Worm (Caenorhabditis elegans) whole organism, young adult: ENCODE results near the gene srsx-10.

Source experiments
- D2030.7 ChIP-seq: fragments of 200-800 bp; sonication (Bioruptor generic); IDR thresholded peaks from 2 replicates; pipeline ENCODE4 v1.3.6; 2022; ENCODE audit warnings: missing genetic modification reagents, missing genetic modification characterization, missing compliant biosample characterization
- F22D6.2 ChIP-seq: sonication (generic microtip); optimal IDR thresholded peaks from 2 replicates; lab custom pipeline; 2016; ENCODE audit warnings: mild to moderate bottlenecking, missing genetic modification characterization, missing compliant biosample characterization
- F37B4.10 ChIP-seq: fragments of 200-800 bp; sonication (Bioruptor generic); IDR thresholded peaks from 2 replicates; pipeline ENCODE4 v1.3.6; 2022; ENCODE audit warnings: missing genetic modification characterization, missing compliant biosample characterization
- K11D2.4 ChIP-seq: fragments of 200-800 bp; sonication (Bioruptor generic); IDR thresholded peaks from 2 replicates; pipeline ENCODE4 v1.3.6; 2022; ENCODE audit warnings: missing genetic modification reagents, missing genetic modification characterization, missing compliant biosample characterization
- K12H6.12 ChIP-seq: fragments of 200-800 bp; sonication (Bioruptor generic); optimal IDR thresholded peaks from 2 replicates; lab custom pipeline; 2018; ENCODE audit warnings: mild to moderate bottlenecking, missing genetic modification characterization, missing compliant biosample characterization
- T26A5.8 ChIP-seq: sonication (generic microtip); optimal IDR thresholded peaks from 2 replicates; lab custom pipeline; 2016; ENCODE audit warnings: missing genetic modification characterization, missing compliant biosample characterization
- Y53F4B.3 ChIP-seq: fragments of 200-800 bp; sonication (Bioruptor generic); IDR thresholded peaks from 2 replicates; pipeline ENCODE4 v1.3.6; 2022; ENCODE audit warnings: missing genetic modification reagents, missing genetic modification characterization, missing compliant biosample characterization
- Y53G8AR.9 ChIP-seq: fragments of 200-800 bp; sonication (Bioruptor generic); conservative IDR thresholded peaks from 2 replicates; pipeline ENCODE4 v1.3.6; 2022; ENCODE audit warnings: missing genetic modification reagents, missing genetic modification characterization, missing compliant biosample characterization
- ZK185.1 ChIP-seq: sonication (generic microtip); optimal IDR thresholded peaks from 2 replicates; lab custom pipeline; 2016; ENCODE audit warnings: mild to moderate bottlenecking, missing genetic modification characterization, missing compliant biosample characterization; ENCODE audit not compliant: poor library complexity, severe bottlenecking
- aptf-3 ChIP-seq: fragments of 200-800 bp; sonication (Bioruptor generic); IDR thresholded peaks from 2 replicates; pipeline ENCODE4 v1.3.6; 2022; ENCODE audit warnings: missing genetic modification characterization, missing compliant biosample characterization
- ceh-100 ChIP-seq: fragments of 200-800 bp; sonication (Bioruptor generic); IDR thresholded peaks from 2 replicates; pipeline ENCODE4 v1.3.6; 2022; ENCODE audit warnings: missing genetic modification reagents, missing genetic modification characterization, missing compliant biosample characterization
- ceh-27 ChIP-seq: fragments of 200-800 bp; sonication (Bioruptor generic); optimal IDR thresholded peaks from 2 replicates; lab custom pipeline; 2018; ENCODE audit warnings: mild to moderate bottlenecking, missing genetic modification characterization, moderate library complexity, missing compliant biosample characterization
- ceh-40 ChIP-seq: fragments of 200-800 bp; sonication (Bioruptor generic); IDR thresholded peaks from 2 replicates; pipeline ENCODE4 v1.3.6; 2022; ENCODE audit warnings: missing genetic modification characterization, missing compliant biosample characterization
- ceh-79 ChIP-seq: sonication (generic microtip); optimal IDR thresholded peaks from 2 replicates; lab custom pipeline; 2017; ENCODE audit warnings: mild to moderate bottlenecking, missing genetic modification characterization, missing compliant biosample characterization
- chd-7 ChIP-seq: sonication (generic microtip); optimal IDR thresholded peaks from 2 replicates; lab custom pipeline; 2016; ENCODE audit warnings: mild to moderate bottlenecking, missing genetic modification characterization, moderate library complexity, missing compliant biosample characterization
- dpff-1 ChIP-seq: sonication (generic microtip); optimal IDR thresholded peaks from 2 replicates; lab custom pipeline; 2017; ENCODE audit warnings: mild to moderate bottlenecking, missing genetic modification characterization, missing compliant biosample characterization
- egrh-3 ChIP-seq: fragments of 200-800 bp; sonication (Bioruptor generic); IDR thresholded peaks from 2 replicates; pipeline ENCODE4 v1.3.6; 2022; ENCODE audit warnings: missing genetic modification reagents, missing genetic modification characterization, missing compliant biosample characterization
- hlh-12 ChIP-seq: sonication (generic microtip); optimal IDR thresholded peaks from 2 replicates; lab custom pipeline; 2016; ENCODE audit warnings: missing genetic modification characterization, missing compliant biosample characterization
- hmg-1.2 ChIP-seq: fragments of 200-800 bp; sonication (Bioruptor generic); IDR thresholded peaks from 2 replicates; pipeline ENCODE4 v1.3.6; 2022; ENCODE audit warnings: missing genetic modification reagents, missing genetic modification characterization, missing compliant biosample characterization
- hmg-20 ChIP-seq: fragments of 200-800 bp; sonication (Bioruptor generic); IDR thresholded peaks from 2 replicates; pipeline ENCODE4 v1.3.6; 2022; ENCODE audit warnings: missing genetic modification reagents, missing genetic modification characterization, missing compliant biosample characterization
- let-526 ChIP-seq: fragments of 200-800 bp; sonication (Bioruptor generic); IDR thresholded peaks from 2 replicates; pipeline ENCODE4 v1.3.6; 2022; ENCODE audit warnings: missing genetic modification reagents, missing genetic modification characterization, missing compliant biosample characterization
- lin-26 ChIP-seq: fragments of 200-800 bp; sonication (Bioruptor generic); IDR thresholded peaks from 2 replicates; pipeline ENCODE4 v1.3.6; 2022; ENCODE audit warnings: missing genetic modification reagents, missing genetic modification characterization, missing compliant biosample characterization
- lir-1 ChIP-seq: fragments of 200-800 bp; sonication (Bioruptor generic); conservative IDR thresholded peaks from 2 replicates; pipeline ENCODE4 v1.3.6; 2022; ENCODE audit warnings: missing genetic modification reagents, missing genetic modification characterization, missing compliant biosample characterization
- madf-10 ChIP-seq: sonication (generic microtip); optimal IDR thresholded peaks from 2 replicates; lab custom pipeline; 2016; ENCODE audit warnings: mild to moderate bottlenecking, missing genetic modification characterization, missing compliant biosample characterization
- madf-6 ChIP-seq: fragments of 200-800 bp; sonication (Bioruptor generic); IDR thresholded peaks from 2 replicates; pipeline ENCODE4 v1.3.6; 2022; ENCODE audit warnings: missing genetic modification reagents, missing genetic modification characterization, missing compliant biosample characterization
- mcd-1 ChIP-seq: fragments of 200-800 bp; sonication (Bioruptor generic); IDR thresholded peaks from 2 replicates; pipeline ENCODE4 v1.3.6; 2022; ENCODE audit warnings: missing genetic modification reagents, missing genetic modification characterization, missing compliant biosample characterization
- mel-28 ChIP-seq: sonication (generic microtip); optimal IDR thresholded peaks from 2 replicates; lab custom pipeline; 2016; ENCODE audit warnings: borderline replicate concordance, mild to moderate bottlenecking, missing genetic modification characterization, missing compliant biosample characterization
- nfyb-1 ChIP-seq: fragments of 200-800 bp; sonication (Bioruptor generic); IDR thresholded peaks from 2 replicates; pipeline ENCODE4 v1.3.6; 2022; ENCODE audit warnings: missing genetic modification reagents, missing genetic modification characterization, missing compliant biosample characterization
- nhr-179 ChIP-seq: sonication (generic microtip); optimal IDR thresholded peaks from 2 replicates; lab custom pipeline; 2016; ENCODE audit warnings: mild to moderate bottlenecking, missing genetic modification characterization, missing compliant biosample characterization
- nhr-80 ChIP-seq: sonication (generic microtip); optimal IDR thresholded peaks from 2 replicates; lab custom pipeline; 2016; ENCODE audit warnings: missing genetic modification characterization, missing compliant biosample characterization
- nhr-90 ChIP-seq: sonication (generic microtip); optimal IDR thresholded peaks from 2 replicates; lab custom pipeline; 2016; ENCODE audit warnings: missing genotype, mild to moderate bottlenecking, missing genetic modification characterization, missing compliant biosample characterization
- snpc-1.1 ChIP-seq: sonication (generic microtip); optimal IDR thresholded peaks from 2 replicates; lab custom pipeline; 2017; ENCODE audit warnings: missing genetic modification characterization, mild to moderate bottlenecking, missing compliant biosample characterization, antibody characterized with exemption, moderate library complexity, missing genotype, missing genetic modification reagents; ENCODE audit not compliant: insufficient read depth
- snpc-3.4 ChIP-seq: sonication (generic microtip); optimal IDR thresholded peaks from 2 replicates; lab custom pipeline; 2017; ENCODE audit warnings: missing genetic modification characterization, mild to moderate bottlenecking, missing compliant biosample characterization, antibody characterized with exemption, moderate library complexity, missing genotype, missing genetic modification reagents
- ztf-18 ChIP-seq: sonication (generic microtip); optimal IDR thresholded peaks from 2 replicates; lab custom pipeline; 2016; ENCODE audit warnings: missing genotype, mild to moderate bottlenecking, missing genetic modification characterization, missing compliant biosample characterization
- ztf-22 ChIP-seq: fragments of 200-800 bp; sonication (Bioruptor generic); optimal IDR thresholded peaks from 2 replicates; lab custom pipeline; 2018; ENCODE audit warnings: mild to moderate bottlenecking, missing genetic modification characterization, moderate library complexity, missing compliant biosample characterization
- ztf-26 ChIP-seq: sonication (generic microtip); optimal IDR thresholded peaks from 2 replicates; lab custom pipeline; 2017; ENCODE audit warnings: missing genetic modification characterization, missing compliant biosample characterization
- ztf-28 ChIP-seq: fragments of 200-800 bp; sonication (Bioruptor generic); IDR thresholded peaks from 2 replicates; pipeline ENCODE4 v1.3.6; 2022; ENCODE audit warnings: missing genetic modification reagents, missing genetic modification characterization, missing compliant biosample characterization

The srsx-10 gene

DNA sequence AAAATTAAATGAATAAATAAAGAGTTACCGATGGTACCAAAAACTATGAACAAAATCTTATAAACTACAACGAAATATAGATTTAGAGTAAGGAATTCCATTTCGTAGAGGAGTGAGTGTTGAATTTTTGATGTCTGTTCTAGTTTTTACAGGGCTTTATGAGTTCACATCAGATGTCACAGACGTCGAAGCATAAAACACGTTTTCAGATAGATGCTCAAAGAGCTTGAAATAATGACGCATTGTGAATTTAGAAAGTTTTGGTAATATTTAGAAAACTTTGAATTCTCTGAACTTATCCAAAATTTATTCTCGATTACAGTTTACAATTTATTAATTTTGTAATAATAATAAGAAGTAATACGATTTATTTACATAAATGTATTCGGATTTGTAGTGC, 1.6 kb downstream of the srsx-10 start, which contains the start of gene srsx-9:
Gene srsx-9 (minus strand): TSS at position 101 of the 400 bp plus-strand sequence.
- no peak for TF ChIP-seq K12H6.12 (tag; lab: Kevin White, UChicago)
- TF ChIP-seq F22D6.2 (tag; lab: Kevin White, UChicago), result no peak
- no peak for TF ChIP-seq nhr-179 (tag; lab: Kevin White, UChicago)
- TF ChIP-seq lir-1 (GFP tag; lab: Robert Waterston, UW), result no peak
- no peak for TF ChIP-seq Y53F4B.3 (GFP tag; lab: Robert Waterston, UW)
- TF ChIP-seq ceh-40 (GFP tag; lab: Robert Waterston, UW), result no peak
- no peak for TF ChIP-seq ztf-22
- TF ChIP-seq K11D2.4, result no peak
- no peak for TF ChIP-seq D2030.7 (GFP tag; lab: Robert Waterston, UW)
- no peak for TF ChIP-seq dpff-1 (tag; lab: Kevin White, UChicago)
- no peak for TF ChIP-seq Y53G8AR.9

DNA sequence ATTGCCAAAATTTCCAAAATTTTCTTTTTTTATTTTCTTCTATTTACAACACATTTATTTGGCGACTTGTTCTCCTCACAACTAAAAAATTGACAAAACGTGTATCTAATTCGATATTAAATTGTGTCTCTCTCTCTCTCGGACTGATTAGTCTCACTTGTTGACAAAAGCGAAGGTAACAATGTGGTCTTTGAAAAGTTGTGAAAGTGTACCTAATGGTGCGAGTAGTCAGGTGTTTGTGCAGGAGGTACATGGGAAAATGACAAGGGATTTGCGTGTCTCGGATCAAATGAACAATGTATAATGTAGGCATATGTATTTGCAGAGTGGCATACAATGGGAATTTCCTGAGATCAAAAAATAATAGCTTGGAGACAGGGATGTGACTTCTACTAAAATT, 5.1 kb downstream of the srsx-10 start:
- no peak for TF ChIP-seq Y53G8AR.9
- TF ChIP-seq nhr-90 (tag; lab: Kevin White, UChicago), result no peak
- TF ChIP-seq hlh-12, result no peak
- peak; percentile 5 for TF ChIP-seq nhr-80 (tag; lab: Kevin White, UChicago)
- no peak for TF ChIP-seq mel-28 (tag; lab: Kevin White, UChicago)
- TF ChIP-seq aptf-3 (GFP tag; lab: Robert Waterston, UW), result no peak
- no peak for TF ChIP-seq hmg-1.2
- TF ChIP-seq ztf-28, result no peak
- TF ChIP-seq ceh-27 (GFP tag; lab: Kevin White, UChicago), result no peak

DNA sequence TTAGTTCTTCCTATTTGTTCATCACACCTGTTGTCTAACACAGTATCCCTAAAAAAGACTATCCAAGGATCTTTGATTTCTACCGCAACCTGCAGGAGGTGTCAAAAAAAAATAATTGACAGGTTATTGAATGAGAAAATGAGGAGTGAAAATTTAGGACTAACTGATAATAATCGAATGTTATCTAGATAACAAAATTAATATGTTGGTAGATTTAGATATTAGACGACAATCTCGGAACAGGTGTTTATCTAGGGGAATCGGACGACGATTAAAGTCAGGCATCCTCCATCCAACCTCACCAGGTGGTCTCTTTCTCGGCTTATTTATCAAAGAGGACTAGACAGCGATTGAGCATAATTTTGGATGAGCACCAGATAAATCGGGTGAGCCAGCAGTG, 5.8 kb downstream of the srsx-10 start:
- TF ChIP-seq let-526, result no peak
- no peak for TF ChIP-seq mcd-1 (GFP tag; lab: Robert Waterston, UW)
- no peak for TF ChIP-seq ztf-18 (tag; lab: Kevin White, UChicago)
- peak; percentile 6 for TF ChIP-seq nhr-80 (tag; lab: Kevin White, UChicago)
- TF ChIP-seq hmg-1.2, result no peak

DNA sequence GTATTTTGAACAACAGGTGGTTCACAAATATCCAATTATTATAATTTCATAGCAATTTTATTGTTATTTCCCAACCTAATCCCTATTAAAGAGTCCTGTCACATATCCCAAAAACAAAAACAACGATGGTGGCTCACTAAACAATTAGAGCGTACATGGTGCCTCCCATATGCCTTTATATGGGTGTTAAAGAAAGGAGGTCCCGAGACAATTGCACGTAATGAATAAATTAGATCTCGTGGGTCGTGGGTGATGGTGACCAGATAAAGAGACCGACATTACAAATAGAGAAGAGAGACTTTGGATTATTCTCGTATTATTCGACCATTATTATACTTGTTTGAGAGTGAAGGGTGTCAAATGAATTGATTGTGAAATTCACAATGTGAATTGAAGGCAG, 7.3 kb downstream of the srsx-10 start:
- no peak for TF ChIP-seq lin-26 (GFP tag; lab: Robert Waterston, UW)
- TF ChIP-seq madf-10 (tag; lab: Kevin White, UChicago), result no peak
- no peak for TF ChIP-seq nfyb-1 (GFP tag; lab: Robert Waterston, UW)
- TF ChIP-seq hmg-20 (GFP tag; lab: Robert Waterston, UW), result no peak
- TF ChIP-seq T26A5.8 (tag; lab: Kevin White, UChicago), result no peak
- no peak for TF ChIP-seq let-526
- no peak for TF ChIP-seq ztf-26 (tag; lab: Kevin White, UChicago)
- no peak for TF ChIP-seq ZK185.1 (tag; lab: Kevin White, UChicago)
- no peak for TF ChIP-seq chd-7
- no peak for TF ChIP-seq ceh-79 (tag; lab: Kevin White, UChicago)
- no peak for TF ChIP-seq F37B4.10
- no peak for TF ChIP-seq egrh-3
- no peak for TF ChIP-seq hlh-12
- no peak for TF ChIP-seq ceh-100 (GFP tag; lab: Robert Waterston, UW)
- no peak for TF ChIP-seq D2030.7 (GFP tag; lab: Robert Waterston, UW)
- no peak for TF ChIP-seq K12H6.12 (tag; lab: Kevin White, UChicago)

DNA sequence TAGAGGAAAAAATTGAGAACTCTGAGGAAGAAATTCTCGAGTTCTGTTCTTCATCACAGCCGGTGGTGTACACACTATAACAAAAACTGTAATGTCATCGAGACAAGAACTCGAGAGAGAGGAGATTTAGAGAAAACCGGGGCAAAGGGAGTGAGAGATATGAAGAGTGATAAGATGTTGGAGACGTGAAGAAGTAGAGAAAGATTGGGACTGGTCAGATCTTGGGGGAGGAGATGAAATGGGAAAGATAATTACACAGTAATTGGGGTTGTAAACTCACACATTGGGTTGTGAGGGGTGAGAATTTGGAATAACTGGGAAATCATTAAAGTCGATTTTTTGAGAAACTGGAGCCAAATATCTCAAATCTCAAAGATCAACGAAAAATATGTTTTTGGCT, 8.8 kb downstream of the srsx-10 start:
- TF ChIP-seq snpc-1.1 (tag; lab: Kevin White, UChicago) (no peak), snpc-3.4 (tag; lab: Kevin White, UChicago) (no peak), madf-6 (GFP tag; lab: Robert Waterston, UW) (no peak)
- TF ChIP-seq, all 124 proteins: peak for 0
